Fruit fly (Drosophila melanogaster) whole organism, embryonic: Measurements from ENCODE around the gene snky.

Source experiments
- Abd-B ChIP-seq: fragments of 200-800 bp; sonication (Bioruptor generic); optimal IDR thresholded peaks from 2 replicates; lab custom pipeline; 2018; ENCODE audit warnings: missing biosample characterization, mild to moderate bottlenecking, missing genetic modification characterization, moderate library complexity
- Atf-2 ChIP-seq: fragments of 200-800 bp; sonication (Bioruptor generic); optimal IDR thresholded peaks from 2 replicates; lab custom pipeline; 2016; ENCODE audit warnings: missing biosample characterization, missing genetic modification characterization
- CG10209 ChIP-seq: fragments of 200-800 bp; sonication (Bioruptor generic); optimal IDR thresholded peaks from 3 replicates; lab custom pipeline; 2017; ENCODE audit warnings: missing biosample characterization, mild to moderate bottlenecking, missing genetic modification characterization, missing genetic modification reagents
- CG10366 ChIP-seq: fragments of 200-800 bp; sonication (Bioruptor generic); IDR thresholded peaks from 2 replicates; pipeline ENCODE4 v1.3.6; 2022; ENCODE audit warnings: missing biosample characterization, missing genetic modification characterization
- CG11247 ChIP-seq: fragments of 200-800 bp; sonication (Bioruptor generic); IDR thresholded peaks from 2 replicates; pipeline ENCODE4 v1.3.6; 2022; ENCODE audit warnings: missing biosample characterization, missing genetic modification characterization
- CG11398 ChIP-seq: fragments of 200-800 bp; sonication (Bioruptor generic); optimal IDR thresholded peaks from 2 replicates; lab custom pipeline; 2016; ENCODE audit warnings: missing biosample characterization, missing genetic modification characterization
- CG12071 ChIP-seq: fragments of 200-800 bp; sonication (Bioruptor generic); optimal IDR thresholded peaks from 3 replicates; lab custom pipeline; 2018; ENCODE audit warnings: missing biosample characterization, mild to moderate bottlenecking, missing genetic modification characterization
- CG15073 ChIP-seq: fragments of 200-800 bp; sonication (Bioruptor generic); optimal IDR thresholded peaks from 2 replicates; lab custom pipeline; 2016; ENCODE audit warnings: missing biosample characterization, missing genetic modification characterization
- CG15514 ChIP-seq: fragments of 200-800 bp; sonication (Bioruptor generic); optimal IDR thresholded peaks from 3 replicates; lab custom pipeline; 2017; ENCODE audit warnings: missing biosample characterization, missing genetic modification characterization, mild to moderate bottlenecking, moderate library complexity, missing genetic modification reagents
- CG15696 ChIP-seq: fragments of 200-800 bp; sonication (Bioruptor generic); optimal IDR thresholded peaks from 2 replicates; lab custom pipeline; 2019; ENCODE audit warnings: missing biosample characterization, mild to moderate bottlenecking, missing genetic modification characterization, moderate library complexity
- CG1647 ChIP-seq: fragments of 200-800 bp; sonication (Bioruptor generic); optimal IDR thresholded peaks from 3 replicates; lab custom pipeline; 2016; ENCODE audit warnings: missing biosample characterization, missing genetic modification characterization
- CG17802 ChIP-seq: fragments of 200-800 bp; sonication (Bioruptor generic); optimal IDR thresholded peaks from 2 replicates; lab custom pipeline; 2018; ENCODE audit warnings: missing biosample characterization, mild to moderate bottlenecking, missing genetic modification characterization, moderate library complexity
- CG2116 ChIP-seq: fragments of 200-800 bp; sonication (Bioruptor generic); optimal IDR thresholded peaks from 3 replicates; lab custom pipeline; 2018; ENCODE audit warnings: missing biosample characterization, mild to moderate bottlenecking, missing genetic modification characterization
- CG2678 ChIP-seq: fragments of 200-800 bp; sonication (Bioruptor generic); optimal IDR thresholded peaks from 3 replicates; lab custom pipeline; 2019; ENCODE audit warnings: missing biosample characterization, mild to moderate bottlenecking, missing genetic modification characterization, moderate library complexity
- CG31224 ChIP-seq: fragments of 200-800 bp; sonication (Bioruptor generic); IDR thresholded peaks from 2 replicates; pipeline ENCODE4 v1.3.6; 2022; ENCODE audit warnings: missing biosample characterization, missing genetic modification characterization
- CG31365 ChIP-seq: fragments of 200-800 bp; sonication (Bioruptor generic); optimal IDR thresholded peaks from 2 replicates; lab custom pipeline; 2018; ENCODE audit warnings: missing biosample characterization, mild to moderate bottlenecking, missing genetic modification characterization
- CG34224 ChIP-seq: fragments of 200-800 bp; sonication (Bioruptor generic); IDR thresholded peaks from 3 replicates; pipeline ENCODE4 v1.3.6; 2022; ENCODE audit warnings: missing biosample characterization, missing genetic modification characterization; ENCODE audit not compliant: partially characterized antibody
- CG3995 ChIP-seq: fragments of 200-800 bp; sonication (Bioruptor generic); optimal IDR thresholded peaks from 3 replicates; lab custom pipeline; 2016; ENCODE audit warnings: missing biosample characterization, missing genetic modification characterization
- CG4328 ChIP-seq: fragments of 200-800 bp; sonication (Bioruptor generic); optimal IDR thresholded peaks from 3 replicates; lab custom pipeline; 2017; ENCODE audit warnings: missing biosample characterization, missing genetic modification reagents, missing genetic modification characterization
- CG4360 ChIP-seq: fragments of 200-800 bp; sonication (Bioruptor generic); IDR thresholded peaks from 2 replicates; pipeline ENCODE4 v1.3.6; 2022; ENCODE audit warnings: missing biosample characterization, missing genetic modification characterization
- CG4707 ChIP-seq: fragments of 200-800 bp; sonication (Bioruptor generic); optimal IDR thresholded peaks from 2 replicates; lab custom pipeline; 2018; ENCODE audit warnings: missing biosample characterization, mild to moderate bottlenecking, missing genetic modification characterization, moderate library complexity
- CG8290 ChIP-seq, 3 experiments: fragments of 200-800 bp; sonication (Bioruptor generic); optimal IDR thresholded peaks; 2 replicates each; lab custom pipeline; 2016 to 2019; ENCODE audit warnings: missing biosample characterization in 3 of 3, missing genetic modification characterization in 3 of 3, mild to moderate bottlenecking in 2 of 3, moderate library complexity in 1 of 3
- CTCF ChIP-seq: fragments of 200-800 bp; sonication (Bioruptor generic); optimal IDR thresholded peaks from 2 replicates; lab custom pipeline; 2017; ENCODE audit warnings: missing biosample characterization, mild to moderate bottlenecking, missing genetic modification characterization, moderate library complexity
- Camta ChIP-seq: fragments of 200-800 bp; sonication (Bioruptor generic); optimal IDR thresholded peaks from 2 replicates; lab custom pipeline; 2016; ENCODE audit warnings: missing biosample characterization, missing genetic modification characterization
- Dek ChIP-seq: fragments of 200-800 bp; sonication (Bioruptor generic); optimal IDR thresholded peaks from 3 replicates; lab custom pipeline; 2019; ENCODE audit warnings: missing biosample characterization, mild to moderate bottlenecking, missing genetic modification characterization, moderate library complexity
- Doc3 ChIP-seq: fragments of 200-800 bp; sonication (Bioruptor generic); IDR thresholded peaks from 3 replicates; pipeline ENCODE4 v1.3.6; 2022; ENCODE audit warnings: missing biosample characterization, missing genetic modification characterization; ENCODE audit not compliant: partially characterized antibody
- Dp ChIP-seq: fragments of 200-800 bp; sonication (Bioruptor generic); optimal IDR thresholded peaks from 2 replicates; lab custom pipeline; 2018; ENCODE audit warnings: missing biosample characterization, mild to moderate bottlenecking, missing genetic modification characterization, moderate library complexity
- GATAe ChIP-seq: fragments of 200-800 bp; sonication (Bioruptor generic); conservative IDR thresholded peaks from 2 replicates; pipeline ENCODE4 v1.3.6; 2022; ENCODE audit warnings: missing biosample characterization, missing genetic modification characterization
- HLH3B ChIP-seq: fragments of 200-800 bp; sonication (Bioruptor generic); IDR thresholded peaks from 2 replicates; pipeline ENCODE4 v1.3.6; 2022; ENCODE audit warnings: missing biosample characterization, missing genetic modification characterization
- Kr ChIP-seq: fragments of 200-800 bp; sonication (Bioruptor generic); optimal IDR thresholded peaks from 2 replicates; lab custom pipeline; 2017; ENCODE audit warnings: missing biosample characterization, mild to moderate bottlenecking, missing genetic modification characterization
- NFAT ChIP-seq: fragments of 200-800 bp; sonication (Bioruptor generic); IDR thresholded peaks from 2 replicates; pipeline ENCODE4 v1.3.6; 2022; ENCODE audit warnings: missing biosample characterization, missing genetic modification characterization
- Rfx ChIP-seq: fragments of 200-800 bp; sonication (Bioruptor generic); IDR thresholded peaks from 2 replicates; pipeline ENCODE4 v1.3.6; 2022; ENCODE audit warnings: missing biosample characterization, missing genetic modification characterization
- Stat92E ChIP-seq, 3 experiments: fragments of >200 bp in 2 of 3; fragments of 200-800 bp in 1 of 3; sonication (Bioruptor generic) in 1 of 3; optimal IDR thresholded peaks; 2 replicates each; lab custom pipeline; 2017 to 2019; ENCODE audit warnings: missing biosample characterization in 3 of 3, missing genetic modification characterization in 3 of 3, mild to moderate bottlenecking in 1 of 3, moderate library complexity in 1 of 3
- Taf1 ChIP-seq: fragments of 200-800 bp; sonication (Bioruptor generic); IDR thresholded peaks from 2 replicates; pipeline ENCODE4 v1.3.6; 2022; ENCODE audit warnings: missing biosample characterization, missing genetic modification characterization
- ato ChIP-seq: fragments of 200-800 bp; sonication (Bioruptor generic); IDR thresholded peaks from 2 replicates; pipeline ENCODE4 v1.3.6; 2022; ENCODE audit warnings: missing biosample characterization, missing genetic modification characterization; ENCODE audit not compliant: partially characterized antibody
- cg ChIP-seq: fragments of 200-800 bp; sonication (Bioruptor generic); optimal IDR thresholded peaks from 3 replicates; lab custom pipeline; 2019; ENCODE audit warnings: missing biosample characterization, mild to moderate bottlenecking, missing genetic modification characterization, moderate library complexity
- ci ChIP-seq: fragments of 200-800 bp; sonication (Bioruptor generic); IDR thresholded peaks from 3 replicates; pipeline ENCODE4 v1.3.6; 2022; ENCODE audit warnings: missing biosample characterization, missing genetic modification characterization
- crol ChIP-seq: fragments of 200-800 bp; sonication (Bioruptor generic); IDR thresholded peaks from 2 replicates; pipeline ENCODE4 v1.3.6; 2022; ENCODE audit warnings: missing biosample characterization, missing genetic modification characterization
- fd64A ChIP-seq: fragments of 200-800 bp; sonication (Bioruptor generic); optimal IDR thresholded peaks from 3 replicates; lab custom pipeline; 2018; ENCODE audit warnings: missing biosample characterization, mild to moderate bottlenecking, missing genetic modification characterization
- ham ChIP-seq: fragments of 200-800 bp; sonication (Bioruptor generic); IDR thresholded peaks from 2 replicates; pipeline ENCODE4 v1.3.6; 2022; ENCODE audit warnings: missing biosample characterization, missing genetic modification characterization
- lola ChIP-seq, 3 experiments: fragments of >200 bp in 2 of 3; fragments of 200-800 bp in 1 of 3; sonication (Bioruptor generic) in 1 of 3; optimal IDR thresholded peaks; 2 replicates each; lab custom pipeline; 2017 to 2019; ENCODE audit warnings: missing biosample characterization in 3 of 3, missing genetic modification characterization in 3 of 3, mild to moderate bottlenecking in 1 of 3, moderate library complexity in 1 of 3
- phol ChIP-seq: fragments of 200-800 bp; sonication (Bioruptor generic); optimal IDR thresholded peaks from 3 replicates; lab custom pipeline; 2018; ENCODE audit warnings: missing biosample characterization, mild to moderate bottlenecking, missing genetic modification characterization, moderate library complexity
- ranshi ChIP-seq: fragments of 200-800 bp; sonication (Bioruptor generic); IDR thresholded peaks from 2 replicates; pipeline ENCODE4 v1.3.6; 2022; ENCODE audit warnings: missing biosample characterization, missing genetic modification characterization
- sens ChIP-seq: fragments of 200-800 bp; sonication (Bioruptor generic); peaks from one replicate; lab custom pipeline; 2016; ENCODE audit warnings: missing biosample characterization, missing genetic modification characterization
- sob ChIP-seq: fragments of 200-800 bp; sonication (Bioruptor generic); IDR thresholded peaks from 2 replicates; pipeline ENCODE4 v1.3.6; 2022; ENCODE audit warnings: missing biosample characterization, missing genetic modification characterization
- ssp ChIP-seq: fragments of 200-800 bp; sonication (Bioruptor generic); IDR thresholded peaks from 2 replicates; pipeline ENCODE4 v1.3.6; 2022; ENCODE audit warnings: missing biosample characterization, missing genetic modification characterization
- unpg ChIP-seq: fragments of 200-800 bp; sonication (Bioruptor generic); optimal IDR thresholded peaks from 3 replicates; lab custom pipeline; 2018; ENCODE audit warnings: missing biosample characterization, mild to moderate bottlenecking, missing genetic modification characterization, moderate library complexity
- usp ChIP-seq: fragments of >200 bp; optimal IDR thresholded peaks from 2 replicates; lab custom pipeline; 2017; ENCODE audit warnings: missing biosample characterization, missing genetic modification characterization
- vfl ChIP-seq: fragments of 200-800 bp; sonication (Bioruptor generic); optimal IDR thresholded peaks from 2 replicates; lab custom pipeline; 2016; ENCODE audit warnings: missing biosample characterization, missing genetic modification characterization
- zfh1 ChIP-seq: fragments of 200-800 bp; sonication (Bioruptor generic); IDR thresholded peaks from 3 replicates; pipeline ENCODE4 v1.3.6; 2022; ENCODE audit warnings: missing biosample characterization, missing genetic modification characterization

The snky gene

DNA sequence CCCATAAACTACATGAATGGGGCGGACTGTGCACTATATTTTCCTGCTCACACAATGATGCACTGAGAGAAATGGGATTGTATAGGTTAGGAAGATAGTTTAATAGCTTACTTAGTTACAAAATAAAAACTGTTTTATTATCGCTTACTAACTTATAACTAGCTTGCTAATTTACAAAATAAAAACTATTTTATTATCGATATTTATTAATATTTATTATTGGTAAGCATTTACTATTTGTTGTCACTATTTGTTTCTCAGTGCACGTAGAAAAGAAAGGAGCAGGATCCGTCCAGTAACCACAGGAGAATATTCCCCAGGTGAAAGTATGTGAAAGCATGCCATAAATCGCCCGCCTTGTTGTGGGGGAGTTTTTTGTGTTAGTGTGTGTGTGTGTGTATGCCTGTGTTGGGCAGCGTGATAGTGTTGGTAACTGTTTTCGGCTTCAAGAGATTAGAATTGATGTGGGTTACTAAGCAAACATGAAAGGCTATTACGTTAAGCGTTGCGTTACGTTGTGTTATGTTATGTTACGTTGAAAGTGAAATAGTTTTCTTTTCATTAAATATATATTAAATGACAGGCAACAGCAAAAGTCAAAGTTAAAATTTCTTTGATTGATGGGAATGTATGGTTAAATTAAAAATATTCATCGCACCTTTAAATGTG, 49.2 kb downstream of the snky start (continued):
- TF ChIP-seq CG2678 (tag; lab: Kevin White, UChicago), result peak; percentile 32
- TF ChIP-seq CG15696, result no peak
- TF ChIP-seq Taf1 (GFP tag; lab: Robert Waterston, UW), result no peak
- TF ChIP-seq CG17802 (tag; lab: Kevin White, UChicago), result no peak
- TF ChIP-seq Dp (GFP tag; lab: Kevin White, UChicago), result no peak
- TF ChIP-seq unpg, result peak; percentile 21
- TF ChIP-seq Camta (GFP tag; lab: Kevin White, UChicago), result no peak
- TF ChIP-seq CTCF (GFP tag; lab: Kevin White, UChicago), result no peak
- TF ChIP-seq NFAT, result no peak
- TF ChIP-seq Atf-2 (GFP tag; lab: Kevin White, UChicago), result no peak
- no peak for TF ChIP-seq ham
- TF ChIP-seq CG12071 (GFP tag; lab: Kevin White, UChicago), result no peak
- TF ChIP-seq CG4707 (GFP tag; lab: Kevin White, UChicago), result no peak
- no peak for TF ChIP-seq CG2116 (GFP tag; lab: Kevin White, UChicago)
- TF ChIP-seq CG1647, result no peak
- TF ChIP-seq CG11247 (GFP tag; lab: Robert Waterston, UW), result no peak
- TF ChIP-seq CG3995 (GFP tag; lab: Kevin White, UChicago), result no peak
- no peak for TF ChIP-seq CG31224 (GFP tag; lab: Robert Waterston, UW)
- peak in 1 of 3 experiments; percentile 23 for TF ChIP-seq lola (GFP tag; optimal IDR thresholded peaks at IDR 0.05; lab: Kevin White, UChicago)
- no peak for TF ChIP-seq zfh1
- TF ChIP-seq CG4328, result no peak
- TF ChIP-seq sens (GFP tag; lab: Kevin White, UChicago), result peak; percentile 80
- TF ChIP-seq sob, result no peak
- no peak for TF ChIP-seq ssp
- TF ChIP-seq vfl (GFP tag; lab: Kevin White, UChicago), result no peak
- TF ChIP-seq Doc3 (GFP tag; lab: Robert Waterston, UW), result no peak
- no peak for TF ChIP-seq ranshi (GFP tag; lab: Robert Waterston, UW)
- TF ChIP-seq Stat92E (GFP tag; optimal IDR thresholded peaks at IDR 0.05; lab: Kevin White, UChicago), result no peak
- TF ChIP-seq CG10209 (GFP tag; lab: Kevin White, UChicago), result no peak
- no peak for TF ChIP-seq CG4360 (GFP tag; lab: Robert Waterston, UW)
- TF ChIP-seq CG31365 (tag; lab: Kevin White, UChicago), result no peak
- TF ChIP-seq CG15514 (GFP tag; lab: Kevin White, UChicago), result no peak
- TF ChIP-seq CG15073, result no peak
- no peak for TF ChIP-seq CG10366 (GFP tag; lab: Robert Waterston, UW)
- TF ChIP-seq Rfx, result no peak
- TF ChIP-seq Abd-B, result no peak
- no peak for TF ChIP-seq usp (GFP tag; lab: Kevin White, UChicago)
- no peak for TF ChIP-seq CG11398 (GFP tag; lab: Kevin White, UChicago)
- TF ChIP-seq cg (GFP tag; lab: Kevin White, UChicago), result peak; percentile 33
- TF ChIP-seq ci (GFP tag; lab: Robert Waterston, UW), result no peak
- TF ChIP-seq phol, result peak; percentile 31
- no peak for TF ChIP-seq fd64A (GFP tag; lab: Kevin White, UChicago)
- no peak for TF ChIP-seq GATAe (GFP tag; lab: Robert Waterston, UW)
- TF ChIP-seq crol (GFP tag; lab: Robert Waterston, UW), result no peak
- TF ChIP-seq Dek (tag; lab: Kevin White, UChicago), result no peak
- no peak for TF ChIP-seq HLH3B (GFP tag; lab: Robert Waterston, UW)
- no peak for TF ChIP-seq Kr (GFP tag; lab: Kevin White, UChicago)
- TF ChIP-seq ato, result no peak
- peak; percentile 5 for TF ChIP-seq CG8290 (GFP tag; optimal IDR thresholded peaks at IDR 0.05; lab: Kevin White, UChicago)
- TF ChIP-seq CG8290 (tag; optimal IDR thresholded peaks at IDR 0.05; lab: Kevin White, UChicago), result no peak
- no peak for TF ChIP-seq CG34224 (GFP tag; lab: Robert Waterston, UW)
